Worm (Caenorhabditis elegans) whole organism, mixed stage, embryonic: Measurements from ENCODE around the gene cyp-13A3.

ENCODE experiments used
- elt-1 ChIP-seq: sonication (generic microtip); optimal IDR thresholded peaks from 2 replicates; lab custom pipeline; 2017; ENCODE audit warnings: missing genetic modification characterization, mild to moderate bottlenecking, missing compliant biosample characterization, antibody characterized with exemption, moderate library complexity, borderline replicate concordance; ENCODE audit not compliant: insufficient read depth
- unc-120 ChIP-seq: sonication (generic microtip); optimal IDR thresholded peaks from 2 replicates; lab custom pipeline; 2017; ENCODE audit warnings: missing genetic modification characterization, missing compliant biosample characterization; ENCODE audit not compliant: poor library complexity, severe bottlenecking
- unc-62 ChIP-seq: fragments of 150-350 bp; optimal IDR thresholded peaks from 2 replicates; lab custom pipeline; 2014; ENCODE audit warnings: missing biosample characterization, missing genetic modification reagents, missing genetic modification characterization
- ztf-11 ChIP-seq: fragments of 150-350 bp; optimal IDR thresholded peaks from 2 replicates; lab custom pipeline; 2014; ENCODE audit warnings: missing biosample characterization, missing genetic modification characterization

DNA sequence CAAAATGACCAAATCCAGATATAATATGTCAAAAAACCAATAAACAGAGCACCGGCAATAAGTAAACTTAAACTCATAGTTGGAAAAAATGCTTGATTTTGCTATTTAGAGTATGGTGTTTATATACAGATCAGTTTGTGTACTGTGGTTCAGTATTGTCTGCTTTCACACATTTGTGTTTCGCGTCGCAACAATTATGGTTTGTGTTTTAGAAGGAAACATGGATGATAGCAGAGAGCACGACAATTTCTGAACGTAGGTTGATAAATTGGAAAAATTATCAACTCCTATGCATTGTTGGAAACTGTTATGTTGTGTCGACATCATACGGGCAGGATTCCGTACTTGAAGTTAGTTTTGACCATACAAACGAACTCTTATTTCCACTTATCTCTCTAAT, 4.6 kb upstream of the cyp-13A3 start, which contains the start of gene cyp-13A4:
- TF ChIP-seq unc-62 (GFP tag; lab: Kevin White, UChicago), result no peak
- no peak for TF ChIP-seq ztf-11 (tag; lab: Kevin White, UChicago)
- no peak for TF ChIP-seq unc-120 (tag; lab: Kevin White, UChicago)
- TF ChIP-seq elt-1, result no peak
